Fruit fly (Drosophila melanogaster) whole organism, embryonic: Measurements from ENCODE around the gene CG10137.
A peak's percentile ranks its signal among the peaks of the same experiment; 100 is the strongest.

ENCODE experiments used
- Ada2b ChIP-seq: fragments of 200-800 bp; sonication (Bioruptor generic); IDR thresholded peaks from 2 replicates; pipeline ENCODE4 v1.3.6; 2022; ENCODE audit warnings: missing biosample characterization, missing genetic modification characterization
- Adf1 ChIP-seq: fragments of 200-800 bp; sonication (Bioruptor generic); IDR thresholded peaks from 2 replicates; pipeline ENCODE4 v1.3.6; 2022; ENCODE audit warnings: missing biosample characterization, missing genetic modification characterization
- CG11085 ChIP-seq: fragments of 200-800 bp; sonication (Bioruptor generic); IDR thresholded peaks from 2 replicates; pipeline ENCODE4 v1.3.6; 2022; ENCODE audit warnings: missing biosample characterization, missing genetic modification characterization
- CG11456 ChIP-seq: fragments of 200-800 bp; sonication (Bioruptor generic); IDR thresholded peaks from 3 replicates; pipeline ENCODE4 v1.3.6; 2022; ENCODE audit warnings: missing biosample characterization, missing genetic modification characterization
- CG1603 ChIP-seq: fragments of 200-800 bp; sonication (Bioruptor generic); optimal IDR thresholded peaks from 2 replicates; lab custom pipeline; 2019; ENCODE audit warnings: missing biosample characterization, mild to moderate bottlenecking, missing genetic modification characterization, moderate library complexity
- CG16813 ChIP-seq: fragments of 200-800 bp; sonication (Bioruptor generic); IDR thresholded peaks from 3 replicates; pipeline ENCODE4 v1.3.6; 2022; ENCODE audit warnings: missing biosample characterization, missing genetic modification characterization; ENCODE audit not compliant: partially characterized antibody
- CG16863 ChIP-seq: fragments of 200-800 bp; sonication (Bioruptor generic); optimal IDR thresholded peaks from 3 replicates; lab custom pipeline; 2016; ENCODE audit warnings: missing biosample characterization, missing genetic modification characterization
- CG2202 ChIP-seq: fragments of 200-800 bp; sonication (Bioruptor generic); optimal IDR thresholded peaks from 2 replicates; lab custom pipeline; 2018; ENCODE audit warnings: missing biosample characterization, mild to moderate bottlenecking, missing genetic modification characterization
- CG2875 ChIP-seq: fragments of 200-800 bp; sonication (Bioruptor generic); optimal IDR thresholded peaks from 2 replicates; lab custom pipeline; 2017; ENCODE audit warnings: missing biosample characterization, mild to moderate bottlenecking, missing genetic modification characterization, missing genetic modification reagents
- CG30431 ChIP-seq: fragments of 200-800 bp; sonication (Bioruptor generic); optimal IDR thresholded peaks from 2 replicates; lab custom pipeline; 2017; ENCODE audit warnings: missing biosample characterization, missing genetic modification characterization
- CG4424 ChIP-seq: fragments of 200-800 bp; sonication (Bioruptor generic); optimal IDR thresholded peaks from 3 replicates; lab custom pipeline; 2016; ENCODE audit warnings: missing biosample characterization, missing genetic modification characterization
- CG6791 ChIP-seq: fragments of 200-800 bp; sonication (Bioruptor generic); IDR thresholded peaks from 3 replicates; pipeline ENCODE4 v1.3.6; 2022; ENCODE audit warnings: missing biosample characterization, missing genetic modification characterization; ENCODE audit not compliant: partially characterized antibody
- CG6813 ChIP-seq: fragments of 200-800 bp; sonication (Bioruptor generic); optimal IDR thresholded peaks from 2 replicates; lab custom pipeline; 2017; ENCODE audit warnings: missing biosample characterization, missing genetic modification characterization, mild to moderate bottlenecking, moderate library complexity, missing genetic modification reagents
- D ChIP-seq, 2 experiments: fragments of 200-800 bp in 1 of 2; fragments of >200 bp in 1 of 2; sonication (Bioruptor generic) in 1 of 2; optimal IDR thresholded peaks; 2 replicates in 1 of 2; 3 replicates in 1 of 2; lab custom pipeline; 2017; ENCODE audit warnings: mild to moderate bottlenecking in 1 of 2, missing biosample characterization in 1 of 2, missing genetic modification characterization in 1 of 2, missing genetic modification reagents in 1 of 2
- Dll ChIP-seq: fragments of 200-800 bp; sonication (Bioruptor generic); IDR thresholded peaks from 4 replicates; pipeline ENCODE4 v1.3.6; 2022; ENCODE audit warnings: missing biosample characterization, missing genetic modification characterization; ENCODE audit not compliant: partially characterized antibody
- Doc3 ChIP-seq: fragments of 200-800 bp; sonication (Bioruptor generic); IDR thresholded peaks from 3 replicates; pipeline ENCODE4 v1.3.6; 2022; ENCODE audit warnings: missing biosample characterization, missing genetic modification characterization; ENCODE audit not compliant: partially characterized antibody
- ERR ChIP-seq: fragments of 200-800 bp; sonication (Bioruptor generic); optimal IDR thresholded peaks from 2 replicates; lab custom pipeline; 2016; ENCODE audit warnings: missing biosample characterization, missing genetic modification characterization
- Ets97D ChIP-seq: fragments of 200-800 bp; sonication (Bioruptor generic); optimal IDR thresholded peaks from 3 replicates; lab custom pipeline; 2016; ENCODE audit warnings: missing biosample characterization, missing genetic modification characterization
- Fer2 ChIP-seq: fragments of 200-800 bp; sonication (Bioruptor generic); optimal IDR thresholded peaks from 2 replicates; lab custom pipeline; 2018; ENCODE audit warnings: missing biosample characterization, mild to moderate bottlenecking, missing genetic modification characterization, moderate library complexity
- HmgD ChIP-seq: fragments of 200-800 bp; sonication (Bioruptor generic); optimal IDR thresholded peaks from 3 replicates; lab custom pipeline; 2016; ENCODE audit warnings: missing biosample characterization, missing genetic modification characterization
- Hr51 ChIP-seq, 2 experiments: fragments of 200-800 bp; sonication (Bioruptor generic); optimal IDR thresholded peaks; 2 replicates in 1 of 2; 3 replicates in 1 of 2; lab custom pipeline; 2016 to 2018; ENCODE audit warnings: missing biosample characterization in 2 of 2, missing genetic modification characterization in 2 of 2, mild to moderate bottlenecking in 1 of 2, moderate library complexity in 1 of 2
- Myb ChIP-seq: fragments of 200-800 bp; sonication (Bioruptor generic); optimal IDR thresholded peaks from 2 replicates; lab custom pipeline; 2016; ENCODE audit warnings: missing biosample characterization, missing genetic modification characterization
- Nf-YA ChIP-seq: fragments of 200-800 bp; sonication (Bioruptor generic); IDR thresholded peaks from 2 replicates; pipeline ENCODE4 v1.3.6; 2022; ENCODE audit warnings: missing biosample characterization, missing genetic modification characterization
- Pdp1 ChIP-seq, 2 experiments: fragments of 200-800 bp; sonication (Bioruptor generic); optimal IDR thresholded peaks; 3 replicates each; lab custom pipeline; 2016; ENCODE audit warnings: missing biosample characterization in 2 of 2, missing genetic modification characterization in 2 of 2, mild to moderate bottlenecking in 1 of 2, moderate library complexity in 1 of 2
- Sry-β ChIP-seq: fragments of 200-800 bp; sonication (Bioruptor generic); optimal IDR thresholded peaks from 2 replicates; lab custom pipeline; 2018; ENCODE audit warnings: missing biosample characterization, mild to moderate bottlenecking, missing genetic modification characterization, moderate library complexity
- Stat92E ChIP-seq, 3 experiments: fragments of >200 bp in 2 of 3; fragments of 200-800 bp in 1 of 3; sonication (Bioruptor generic) in 1 of 3; optimal IDR thresholded peaks; 2 replicates each; lab custom pipeline; 2017 to 2019; ENCODE audit warnings: missing biosample characterization in 3 of 3, missing genetic modification characterization in 3 of 3, mild to moderate bottlenecking in 1 of 3, moderate library complexity in 1 of 3
- bcd ChIP-seq: fragments of 200-800 bp; sonication (Bioruptor generic); optimal IDR thresholded peaks from 2 replicates; lab custom pipeline; 2017; ENCODE audit warnings: missing biosample characterization, mild to moderate bottlenecking, missing genetic modification characterization
- cg ChIP-seq: fragments of 200-800 bp; sonication (Bioruptor generic); optimal IDR thresholded peaks from 3 replicates; lab custom pipeline; 2019; ENCODE audit warnings: missing biosample characterization, mild to moderate bottlenecking, missing genetic modification characterization, moderate library complexity
- dpn ChIP-seq, 2 experiments: fragments of 200-800 bp; sonication (Bioruptor generic); optimal IDR thresholded peaks; 3 replicates each; lab custom pipeline; 2016; ENCODE audit warnings: missing biosample characterization in 2 of 2, missing genetic modification characterization in 2 of 2
- esg ChIP-seq: fragments of 200-800 bp; sonication (Bioruptor generic); conservative IDR thresholded peaks from 2 replicates; pipeline ENCODE4 v1.3.6; 2022; ENCODE audit warnings: missing biosample characterization, missing genetic modification characterization
- gem ChIP-seq: fragments of 200-800 bp; sonication (Bioruptor generic); optimal IDR thresholded peaks from 2 replicates; lab custom pipeline; 2019; ENCODE audit warnings: missing biosample characterization, mild to moderate bottlenecking, missing genetic modification characterization, moderate library complexity
- gsb-n ChIP-seq: fragments of 200-800 bp; sonication (Bioruptor generic); optimal IDR thresholded peaks from 3 replicates; lab custom pipeline; 2018; ENCODE audit warnings: missing biosample characterization, mild to moderate bottlenecking, missing genetic modification characterization
- kah ChIP-seq: fragments of 200-800 bp; sonication (Bioruptor generic); optimal IDR thresholded peaks from 2 replicates; lab custom pipeline; 2018; ENCODE audit warnings: missing biosample characterization, mild to moderate bottlenecking, missing genetic modification characterization
- klu ChIP-seq: fragments of 200-800 bp; sonication (Bioruptor generic); IDR thresholded peaks from 2 replicates; pipeline ENCODE4 v1.3.6; 2022; ENCODE audit warnings: missing biosample characterization, missing genetic modification characterization
- lilli ChIP-seq: fragments of 200-800 bp; sonication (Bioruptor generic); optimal IDR thresholded peaks from 3 replicates; lab custom pipeline; 2016; ENCODE audit warnings: missing biosample characterization, missing genetic modification characterization
- luna ChIP-seq: fragments of 200-800 bp; sonication (Bioruptor generic); optimal IDR thresholded peaks from 2 replicates; lab custom pipeline; 2016; ENCODE audit warnings: missing biosample characterization, missing genetic modification characterization
- maf-S ChIP-seq: fragments of 200-800 bp; sonication (Bioruptor generic); optimal IDR thresholded peaks from 2 replicates; lab custom pipeline; 2016; ENCODE audit warnings: missing biosample characterization, missing genetic modification characterization
- oc ChIP-seq: fragments of 200-800 bp; sonication (Bioruptor generic); optimal IDR thresholded peaks from 2 replicates; lab custom pipeline; 2018; ENCODE audit warnings: missing biosample characterization, mild to moderate bottlenecking, missing genetic modification characterization, moderate library complexity
- p53 ChIP-seq: fragments of 200-800 bp; sonication (Bioruptor generic); optimal IDR thresholded peaks from 2 replicates; lab custom pipeline; 2016; ENCODE audit warnings: missing biosample characterization, missing genetic modification characterization
- pho ChIP-seq: fragments of 200-800 bp; sonication (Bioruptor generic); optimal IDR thresholded peaks from 2 replicates; lab custom pipeline; 2016; ENCODE audit warnings: missing biosample characterization, missing genetic modification characterization
- seq ChIP-seq: fragments of 200-800 bp; sonication (Bioruptor generic); IDR thresholded peaks from 2 replicates; pipeline ENCODE4 v1.3.6; 2022; ENCODE audit warnings: missing biosample characterization, missing genetic modification characterization
- sisA ChIP-seq: fragments of 200-800 bp; sonication (Bioruptor generic); IDR thresholded peaks from 2 replicates; pipeline ENCODE4 v1.3.6; 2022; ENCODE audit warnings: missing biosample characterization, missing genetic modification characterization
- slp2 ChIP-seq: fragments of 200-800 bp; sonication (Bioruptor generic); optimal IDR thresholded peaks from 2 replicates; lab custom pipeline; 2016; ENCODE audit warnings: missing biosample characterization, missing genetic modification characterization
- so ChIP-seq: fragments of 200-800 bp; sonication (Bioruptor generic); IDR thresholded peaks from 3 replicates; pipeline ENCODE4 v1.3.6; 2022; ENCODE audit warnings: missing biosample characterization, missing genetic modification characterization
- sqz ChIP-seq: fragments of 200-800 bp; sonication (Bioruptor generic); optimal IDR thresholded peaks from 3 replicates; lab custom pipeline; 2018; ENCODE audit warnings: missing biosample characterization, mild to moderate bottlenecking, missing genetic modification characterization
- vvl ChIP-seq: fragments of 200-800 bp; sonication (Bioruptor generic); IDR thresholded peaks from 2 replicates; pipeline ENCODE4 v1.3.6; 2022; ENCODE audit warnings: missing biosample characterization, missing genetic modification characterization
- yki ChIP-seq: fragments of >200 bp; optimal IDR thresholded peaks from 3 replicates; lab custom pipeline; 2018
- zen ChIP-seq: fragments of 200-800 bp; sonication (Bioruptor generic); optimal IDR thresholded peaks from 3 replicates; lab custom pipeline; 2018; ENCODE audit warnings: missing biosample characterization, mild to moderate bottlenecking, missing genetic modification characterization, moderate library complexity

Gene CG10137

dm6 chr2L:19546869-19547710, 20.6 kb downstream of the CG10137 start, which contains the start of gene CG10337 (continued):
- TF ChIP-seq CG16813 (GFP tag; lab: Robert Waterston, UW) (no peak), Pdp1 (GFP tag; optimal IDR thresholded peaks at IDR 0.05; lab: Kevin White, UChicago) (peak; percentile 18 to 60), Fer2 (tag; lab: Kevin White, UChicago) (no peak), gsb-n (tag; lab: Kevin White, UChicago) (no peak), CG2875 (peak; percentile 22), CG11085 (GFP tag; lab: Robert Waterston, UW) (0 out of 2 replicates have a peak, but pooled peaks have one; percentile 26), CG4424 (peak; percentile 9), Myb (GFP tag; lab: Kevin White, UChicago) (peak; percentile 24), HmgD (GFP tag; lab: Kevin White, UChicago) (no peak), ERR (GFP tag; lab: Kevin White, UChicago) (no peak), p53 (no peak), Ets97D (GFP tag; lab: Kevin White, UChicago) (no peak), Dll (GFP tag; lab: Robert Waterston, UW) (no peak), Ada2b (peak; percentile 55), CG6791 (no peak), cg (GFP tag; lab: Kevin White, UChicago) (no peak), kah (peak; percentile 34), CG2202 (tag; lab: Kevin White, UChicago) (no peak), Doc3 (no peak), CG6813 (peak; percentile 42), oc (tag; lab: Kevin White, UChicago) (peak; percentile 27), pho (GFP tag; lab: Kevin White, UChicago) (no peak), zen (tag; lab: Kevin White, UChicago) (no peak), Nf-YA (0 out of 2 replicates have a peak, but pooled peaks have one; percentile 31), bcd (GFP tag; lab: Kevin White, UChicago) (peak; percentile 36), esg (no peak), dpn (GFP tag; optimal IDR thresholded peaks at IDR 0.05; lab: Kevin White, UChicago) (peak; percentile 26 to 29), slp2 (GFP tag; lab: Kevin White, UChicago) (no peak), CG11456 (GFP tag; lab: Robert Waterston, UW) (no peak), CG1603 (tag; lab: Kevin White, UChicago) (peak; percentile 32), klu (no peak), maf-S (no peak), lilli (peak; percentile 70), CG30431 (GFP tag; lab: Kevin White, UChicago) (no peak), sqz (GFP tag; lab: Kevin White, UChicago) (peak; percentile 35), Stat92E (GFP tag; optimal IDR thresholded peaks at IDR 0.05; lab: Kevin White, UChicago) (no peak), CG16863 (no peak), yki (lab: Kevin White, UChicago) (no peak), gem (tag; lab: Kevin White, UChicago) (peak; percentile 70), Adf1 (GFP tag; lab: Robert Waterston, UW) (0 out of 2 replicates have a peak, but pooled peaks have one; percentile 6), luna (GFP tag; lab: Kevin White, UChicago) (no peak), so (GFP tag; lab: Robert Waterston, UW) (peak; percentile 71), sisA (GFP tag; lab: Robert Waterston, UW) (no peak), Hr51 (GFP tag; optimal IDR thresholded peaks at IDR 0.05; lab: Kevin White, UChicago) (peak in 1 of 2 experiments; percentile 73), vvl (GFP tag; lab: Robert Waterston, UW) (peak; percentile 53; the same call in 1 of the 2 replicates), seq (no peak), D (optimal IDR thresholded peaks at IDR 0.05; lab: Kevin White, UChicago) (no peak), D (GFP tag; optimal IDR thresholded peaks at IDR 0.05; lab: Kevin White, UChicago) (peak; percentile 53), Sry-β (GFP tag; lab: Kevin White, UChicago) (no peak)
